Fruit fly (Drosophila melanogaster) whole organism: Measurements from ENCODE around the gene fwe.

Experiments
- pan ChIP-seq: fragments of >200 bp; optimal IDR thresholded peaks from 2 replicates; lab custom pipeline; 2017
- psq ChIP-seq: fragments of >200 bp; optimal IDR thresholded peaks from 2 replicates; lab custom pipeline; 2017
- usp ChIP-seq: fragments of >200 bp; optimal IDR thresholded peaks from 2 replicates; lab custom pipeline; 2017; ENCODE audit warnings: missing biosample characterization, missing genetic modification characterization, mixed read lengths

DNA sequence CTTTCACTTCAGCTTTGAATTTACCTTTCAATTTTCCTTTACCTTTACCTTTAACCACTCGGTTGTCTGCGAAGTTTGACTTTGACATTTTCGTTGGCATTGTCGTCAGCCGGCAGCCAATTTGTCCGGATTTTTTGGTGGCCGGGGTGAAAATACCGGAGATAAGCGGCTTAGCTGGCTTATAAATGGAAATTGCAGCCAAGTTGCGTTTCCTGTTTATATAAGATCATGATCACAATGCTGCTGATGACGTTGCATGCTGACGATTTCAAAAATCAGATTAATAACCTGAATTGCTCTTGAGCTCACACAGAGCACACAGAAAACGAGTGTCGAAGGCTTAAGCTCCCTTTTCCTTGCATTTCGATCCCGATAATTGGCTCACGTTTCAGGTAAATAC lies 38.4 kb downstream of the fwe start:
- TF ChIP-seq usp (GFP tag; lab: Kevin White, UChicago) = no peak
- no peak for TF ChIP-seq pan (lab: Kevin White, UChicago)
- TF ChIP-seq psq (lab: Kevin White, UChicago) = no peak
